Fruit fly (Drosophila melanogaster): Measurements from ENCODE around the gene mtgo.

DNA sequence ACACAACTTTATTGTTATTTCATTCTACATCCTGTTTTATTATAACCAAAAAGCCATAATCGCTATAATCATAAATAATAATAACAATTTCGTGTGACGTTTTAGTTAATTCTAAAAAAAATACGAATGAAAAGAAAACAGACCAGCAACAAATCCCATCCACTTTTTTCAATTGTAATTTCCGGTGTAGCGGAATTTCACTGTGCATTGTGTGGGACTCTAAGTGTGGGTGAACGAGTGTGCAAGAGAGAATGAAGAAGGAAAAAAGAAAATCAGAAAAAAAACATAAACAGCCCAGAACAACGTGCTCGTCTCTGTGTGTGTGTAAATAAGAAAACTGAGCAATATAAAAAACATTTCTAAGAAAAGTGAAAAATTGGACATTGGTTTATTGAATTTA lies 57.5 kb downstream of the mtgo start:
- no peak for TF ChIP-seq bab1 (GFP tag; optimal IDR thresholded peaks at IDR 0.05)
- TF ChIP-seq pad (GFP tag; optimal IDR thresholded peaks at IDR 0.05) = no peak
- no peak for TF ChIP-seq CG1620 (GFP tag; optimal IDR thresholded peaks at IDR 0.05)
- no peak for TF ChIP-seq CG7101 (tag; optimal IDR thresholded peaks at IDR 0.05)
- TF ChIP-seq CG7045 (GFP tag; optimal IDR thresholded peaks at IDR 0.05) = no peak
- no peak for TF ChIP-seq Hr96 (GFP tag; optimal IDR thresholded peaks at IDR 0.05)
- no peak for TF ChIP-seq ovo (GFP tag; optimal IDR thresholded peaks at IDR 0.05)
